Fruit fly (Drosophila melanogaster) whole organism, prepupa: Measurements from ENCODE around the gene CG16964.
A peak's percentile ranks its signal among the peaks of the same experiment; 100 is the strongest.

Experiments used
- Blimp-1 ChIP-seq: fragments of 200-800 bp; sonication (Bioruptor generic); optimal IDR thresholded peaks from 3 replicates; lab custom pipeline; 2017; ENCODE audit warnings: missing biosample characterization, missing genetic modification characterization, mild to moderate bottlenecking, moderate library complexity, missing genetic modification reagents
- CG10631 ChIP-seq: fragments of 200-800 bp; sonication (Bioruptor generic); optimal IDR thresholded peaks from 2 replicates; lab custom pipeline; 2016; ENCODE audit warnings: missing biosample characterization, missing genetic modification characterization
- CG11294 ChIP-seq: fragments of 200-800 bp; sonication (Bioruptor generic); IDR thresholded peaks from 2 replicates; pipeline ENCODE4 v1.3.6; 2022; ENCODE audit warnings: missing biosample characterization, missing genetic modification characterization
- CG11762 ChIP-seq: fragments of 200-800 bp; sonication (Bioruptor generic); optimal IDR thresholded peaks from 3 replicates; lab custom pipeline; 2016; ENCODE audit warnings: missing biosample characterization, missing genetic modification characterization; ENCODE audit not compliant: insufficient read depth
- CG11902 ChIP-seq: fragments of 200-800 bp; sonication (Bioruptor generic); optimal IDR thresholded peaks from 3 replicates; lab custom pipeline; 2016; ENCODE audit warnings: missing biosample characterization, missing genetic modification characterization
- CG1621 ChIP-seq: fragments of 200-800 bp; sonication (Bioruptor generic); optimal IDR thresholded peaks from 3 replicates; lab custom pipeline; 2018; ENCODE audit warnings: missing biosample characterization, mild to moderate bottlenecking, missing genetic modification characterization
- CG16779 ChIP-seq: fragments of 200-800 bp; sonication (Bioruptor generic); optimal IDR thresholded peaks from 3 replicates; lab custom pipeline; 2017; ENCODE audit warnings: missing biosample characterization, mild to moderate bottlenecking, missing genetic modification characterization
- CG31627 ChIP-seq: fragments of 200-800 bp; sonication (Bioruptor generic); optimal IDR thresholded peaks from 3 replicates; lab custom pipeline; 2016; ENCODE audit warnings: missing biosample characterization, missing genetic modification characterization
- CG6276 ChIP-seq: fragments of 200-800 bp; sonication (Bioruptor generic); optimal IDR thresholded peaks from 2 replicates; lab custom pipeline; 2017; ENCODE audit warnings: missing biosample characterization, mild to moderate bottlenecking, missing genetic modification characterization
- CG6792 ChIP-seq: fragments of 200-800 bp; sonication (Bioruptor generic); optimal IDR thresholded peaks from 3 replicates; lab custom pipeline; 2016; ENCODE audit warnings: missing biosample characterization, missing genetic modification characterization
- CG6854 ChIP-seq: fragments of 200-800 bp; sonication (Bioruptor generic); optimal IDR thresholded peaks from 2 replicates; lab custom pipeline; 2017; ENCODE audit warnings: missing biosample characterization, mild to moderate bottlenecking, missing genetic modification characterization
- CG7368 ChIP-seq: fragments of 200-800 bp; sonication (Bioruptor generic); optimal IDR thresholded peaks from 3 replicates; lab custom pipeline; 2016; ENCODE audit warnings: missing biosample characterization, missing genetic modification characterization
- CG8119 ChIP-seq: fragments of 200-800 bp; sonication (Bioruptor generic); IDR thresholded peaks from 3 replicates; pipeline ENCODE4 v1.3.6; 2022; ENCODE audit warnings: missing biosample characterization, missing genetic modification characterization
- CG8319 ChIP-seq: fragments of 200-800 bp; sonication (Bioruptor generic); optimal IDR thresholded peaks from 3 replicates; lab custom pipeline; 2016; ENCODE audit warnings: missing biosample characterization, missing genetic modification characterization
- CG8632 ChIP-seq: fragments of 200-800 bp; sonication (Bioruptor generic); optimal IDR thresholded peaks from 3 replicates; lab custom pipeline; 2016; ENCODE audit warnings: missing biosample characterization, missing genetic modification characterization
- CG9139 ChIP-seq: fragments of 200-800 bp; sonication (Bioruptor generic); optimal IDR thresholded peaks from 3 replicates; lab custom pipeline; 2017; ENCODE audit warnings: missing biosample characterization, mild to moderate bottlenecking, missing genetic modification characterization
- Eip75B ChIP-seq: fragments of 200-800 bp; sonication (Bioruptor generic); optimal IDR thresholded peaks from 3 replicates; lab custom pipeline; 2016; ENCODE audit warnings: missing biosample characterization, missing genetic modification characterization
- Ets96B ChIP-seq: fragments of 200-800 bp; optimal IDR thresholded peaks from 2 replicates; lab custom pipeline; 2019; ENCODE audit warnings: missing biosample characterization, mild to moderate bottlenecking, missing genetic modification characterization, moderate library complexity
- Met ChIP-seq: fragments of 200-800 bp; sonication (Bioruptor generic); optimal IDR thresholded peaks from 3 replicates; lab custom pipeline; 2016; ENCODE audit warnings: missing biosample characterization, missing genetic modification characterization
- OdsH ChIP-seq: fragments of 200-800 bp; sonication (Bioruptor generic); optimal IDR thresholded peaks from 3 replicates; lab custom pipeline; 2016; ENCODE audit warnings: missing biosample characterization, missing genetic modification characterization
- Smox ChIP-seq: fragments of 200-800 bp; sonication (Bioruptor generic); optimal IDR thresholded peaks from 3 replicates; lab custom pipeline; 2016; ENCODE audit warnings: missing biosample characterization, missing genetic modification characterization
- Sox15 ChIP-seq: fragments of 200-800 bp; sonication (Bioruptor generic); optimal IDR thresholded peaks from 3 replicates; lab custom pipeline; 2016; ENCODE audit warnings: missing biosample characterization, missing genetic modification characterization
- achi ChIP-seq: fragments of 200-800 bp; sonication (Bioruptor generic); optimal IDR thresholded peaks from 3 replicates; lab custom pipeline; 2016; ENCODE audit warnings: missing biosample characterization, missing genetic modification characterization
- acj6 ChIP-seq: fragments of 200-800 bp; sonication (Bioruptor generic); optimal IDR thresholded peaks from 3 replicates; lab custom pipeline; 2016; ENCODE audit warnings: missing biosample characterization, missing genetic modification characterization
- cyc ChIP-seq: fragments of 200-800 bp; sonication (Bioruptor generic); optimal IDR thresholded peaks from 3 replicates; lab custom pipeline; 2016; ENCODE audit warnings: missing biosample characterization, missing genetic modification characterization
- dsx ChIP-seq: fragments of 200-800 bp; optimal IDR thresholded peaks from 3 replicates; lab custom pipeline; 2019; ENCODE audit warnings: missing biosample characterization, mild to moderate bottlenecking, missing genetic modification characterization, moderate library complexity; ENCODE audit not compliant: poor library complexity, severe bottlenecking
- fd59A ChIP-seq: fragments of 200-800 bp; sonication (Bioruptor generic); optimal IDR thresholded peaks from 2 replicates; lab custom pipeline; 2017; ENCODE audit warnings: missing biosample characterization, mild to moderate bottlenecking, missing genetic modification characterization, missing genetic modification reagents
- fkh ChIP-seq: fragments of 200-800 bp; sonication (Bioruptor generic); optimal IDR thresholded peaks from 3 replicates; lab custom pipeline; 2017; ENCODE audit warnings: missing biosample characterization, mild to moderate bottlenecking, missing genetic modification characterization, moderate library complexity
- lz ChIP-seq: fragments of 200-800 bp; sonication (Bioruptor generic); optimal IDR thresholded peaks from 3 replicates; lab custom pipeline; 2016; ENCODE audit warnings: missing biosample characterization, missing genetic modification characterization
- net ChIP-seq: fragments of 200-800 bp; sonication (Bioruptor generic); optimal IDR thresholded peaks from 3 replicates; lab custom pipeline; 2016; ENCODE audit warnings: missing biosample characterization, missing genetic modification characterization
- pdm3 ChIP-seq: fragments of 200-800 bp; sonication (Bioruptor generic); optimal IDR thresholded peaks from 3 replicates; lab custom pipeline; 2016; ENCODE audit warnings: missing biosample characterization, missing genetic modification characterization
- salr ChIP-seq, 2 experiments: fragments of 200-800 bp; sonication (Bioruptor generic); optimal IDR thresholded peaks; 3 replicates each; lab custom pipeline; 2016 to 2018; ENCODE audit warnings: missing biosample characterization in 2 of 2, missing genetic modification characterization in 2 of 2, mild to moderate bottlenecking in 1 of 2
- spab ChIP-seq: fragments of 200-800 bp; sonication (Bioruptor generic); optimal IDR thresholded peaks from 2 replicates; lab custom pipeline; 2017; ENCODE audit warnings: missing biosample characterization, mild to moderate bottlenecking, missing genetic modification characterization, missing genetic modification reagents
- ss ChIP-seq, 2 experiments: fragments of 200-800 bp; sonication (Bioruptor generic); optimal IDR thresholded peaks; 2 replicates in 1 of 2; 3 replicates in 1 of 2; lab custom pipeline; 2017 to 2018; ENCODE audit warnings: mild to moderate bottlenecking in 2 of 2, missing biosample characterization in 2 of 2, missing genetic modification characterization in 2 of 2, moderate library complexity in 1 of 2
- svp ChIP-seq: fragments of 200-800 bp; sonication (Bioruptor generic); peaks from one replicate; lab custom pipeline; 2016; ENCODE audit warnings: missing biosample characterization, missing genetic modification characterization
- topi ChIP-seq: fragments of 200-800 bp; sonication (Bioruptor generic); optimal IDR thresholded peaks from 3 replicates; lab custom pipeline; 2016; ENCODE audit warnings: missing biosample characterization, missing genetic modification characterization
- vri ChIP-seq: fragments of 200-800 bp; sonication (Bioruptor generic); optimal IDR thresholded peaks from 3 replicates; lab custom pipeline; 2016; ENCODE audit warnings: missing biosample characterization, mild to moderate bottlenecking, missing genetic modification characterization

CG16964 gene

DNA sequence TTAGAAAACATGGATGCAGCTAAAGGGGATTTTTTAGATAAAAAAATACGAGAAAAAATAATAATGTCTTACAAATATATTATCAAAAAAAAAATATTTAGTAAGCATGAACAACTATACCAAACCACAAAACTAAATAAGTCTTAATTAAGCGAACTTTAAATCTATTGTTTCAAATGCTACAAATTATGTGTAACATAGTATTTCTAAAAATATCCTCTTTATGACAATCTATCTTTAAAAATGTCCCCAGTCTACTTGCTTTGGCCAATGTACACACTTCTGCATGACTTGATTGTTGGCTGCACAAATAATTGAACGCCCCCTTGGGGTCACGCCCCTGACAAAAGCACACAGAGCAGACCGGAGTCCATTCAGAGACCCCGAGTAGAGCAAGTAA lies 16.1 kb upstream of the CG16964 start:
- no peak for TF ChIP-seq lz (GFP tag; lab: Kevin White, UChicago)
- TF ChIP-seq net (GFP tag; lab: Kevin White, UChicago), result no peak
- TF ChIP-seq CG1621, result no peak
- TF ChIP-seq fd59A (GFP tag; lab: Kevin White, UChicago), result no peak
- no peak for TF ChIP-seq spab (GFP tag; lab: Kevin White, UChicago)
- TF ChIP-seq CG6792 (GFP tag; lab: Kevin White, UChicago), result no peak
- TF ChIP-seq CG8319 (GFP tag; lab: Kevin White, UChicago), result no peak
- no peak for TF ChIP-seq CG8119
- TF ChIP-seq Blimp-1 (GFP tag; lab: Kevin White, UChicago), result no peak
- TF ChIP-seq CG8632 (GFP tag; lab: Kevin White, UChicago), result no peak
- no peak for TF ChIP-seq CG6276 (GFP tag; lab: Kevin White, UChicago)
- no peak for TF ChIP-seq CG31627 (GFP tag; lab: Kevin White, UChicago)
- no peak for TF ChIP-seq CG11762
- no peak for TF ChIP-seq dsx (GFP tag; lab: Kevin White, UChicago)
- TF ChIP-seq Ets96B, result no peak
- TF ChIP-seq, all 60 proteins: peak for 0

DNA sequence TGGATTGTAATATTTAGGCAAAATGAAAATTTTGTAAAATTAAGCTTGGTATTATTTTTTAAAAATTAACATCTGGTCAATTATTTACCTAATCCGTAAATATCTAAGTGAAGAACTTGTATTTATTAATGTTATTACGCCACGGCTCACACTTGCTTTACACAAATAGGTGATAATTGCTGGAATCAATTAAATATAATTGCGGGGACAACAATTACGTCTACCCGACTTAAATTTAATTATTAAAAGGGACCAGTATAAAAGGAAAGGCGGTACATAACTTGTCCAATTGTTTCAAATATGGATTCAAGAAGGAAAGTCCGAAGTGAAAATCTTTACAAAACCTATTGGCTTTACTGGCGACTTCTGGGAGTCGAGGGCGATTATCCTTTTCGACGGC lies 13.5 kb upstream of the CG16964 start, which contains the start of gene Or33a:
Gene Or33a, plus strand, starts transcription at position 301 of the 400 bp plus-strand sequence.
- TF ChIP-seq svp, result peak; percentile 12
- no peak for TF ChIP-seq CG11902

DNA sequence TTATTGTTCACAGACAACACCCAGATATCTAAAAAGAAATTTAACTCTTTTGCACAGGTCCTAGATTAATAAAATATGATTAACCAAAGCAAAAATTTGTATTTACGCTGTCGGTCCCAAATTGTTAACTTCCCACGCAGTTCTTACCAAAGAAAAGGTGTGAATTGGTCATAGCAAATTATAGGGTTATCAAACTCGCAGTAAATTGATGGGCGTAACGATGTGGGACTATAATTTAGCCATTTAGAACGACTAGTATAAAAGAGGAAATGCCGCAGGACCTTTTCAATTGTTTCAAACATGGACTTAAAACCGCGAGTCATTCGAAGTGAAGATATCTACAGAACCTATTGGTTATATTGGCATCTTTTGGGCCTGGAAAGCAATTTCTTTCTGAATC lies 11.9 kb upstream of the CG16964 start, which contains the start of gene Or33b:
Gene Or33b, plus strand, starts transcription at position 301 of the 400 bp plus-strand sequence.
- no peak for TF ChIP-seq salr (GFP tag; optimal IDR thresholded peaks at IDR 0.05; lab: Kevin White, UChicago)
- no peak for TF ChIP-seq CG1621
- TF ChIP-seq CG8119, result no peak
- no peak for TF ChIP-seq net (GFP tag; lab: Kevin White, UChicago)
- no peak for TF ChIP-seq Ets96B
- TF ChIP-seq ss (GFP tag; optimal IDR thresholded peaks at IDR 0.05; lab: Kevin White, UChicago), result no peak
- no peak for TF ChIP-seq CG8319 (GFP tag; lab: Kevin White, UChicago)
- no peak for TF ChIP-seq Sox15 (GFP tag; lab: Kevin White, UChicago)
- no peak for TF ChIP-seq fkh (GFP tag; lab: Kevin White, UChicago)
- TF ChIP-seq pdm3 (GFP tag; lab: Kevin White, UChicago), result no peak
- no peak for TF ChIP-seq achi (GFP tag; lab: Kevin White, UChicago)
- no peak for TF ChIP-seq CG16779
- TF ChIP-seq fd59A (GFP tag; lab: Kevin White, UChicago), result no peak
- TF ChIP-seq CG9139, result no peak
- no peak for TF ChIP-seq OdsH
- TF ChIP-seq spab (GFP tag; lab: Kevin White, UChicago), result no peak

- TF ChIP-seq Smox (GFP tag; lab: Kevin White, UChicago) (no peak), vri (GFP tag; lab: Kevin White, UChicago) (no peak), topi (GFP tag; lab: Kevin White, UChicago) (no peak), cyc (GFP tag; lab: Kevin White, UChicago) (no peak), CG31627 (GFP tag; lab: Kevin White, UChicago) (no peak), Met (GFP tag; lab: Kevin White, UChicago) (no peak), CG11294 (no peak), CG6854 (no peak), CG7368 (GFP tag; lab: Kevin White, UChicago) (no peak), CG1621 (no peak), Eip75B (GFP tag; lab: Kevin White, UChicago) (no peak), CG10631 (GFP tag; lab: Kevin White, UChicago) (no peak), acj6 (no peak)
These were observed 10.1 kb upstream of the CG16964 start, which contains the start of gene Or33c for dm6 chr2L:11937669-11938068. Gene Or33c (plus strand): TSS chr2L:11937969.
